Fruit fly (Drosophila melanogaster): ENCODE measurements around the gene chinmo.

chinmo gene

dm6 chr2L:1651053-1651452 is at the start of gene chinmo (continued):
- TF ChIP-seq Rx (GFP tag; IDR thresholded peaks at IDR 0.05) (no peak), CG12219 (GFP tag; optimal IDR thresholded peaks at IDR 0.05) (no peak), HLH4C (GFP tag; IDR thresholded peaks at IDR 0.05; ENCODE audit: partially characterized antibody) (no peak), wdn (GFP tag; IDR thresholded peaks at IDR 0.05) (no peak), CG8765 (GFP tag; IDR thresholded peaks at IDR 0.05) (no peak), schlank (tag; optimal IDR thresholded peaks at IDR 0.05) (no peak), org-1 (GFP tag; optimal IDR thresholded peaks at IDR 0.05) (no peak), Fer3 (tag; optimal IDR thresholded peaks at IDR 0.05) (no peak), CG18619 (GFP tag; optimal IDR thresholded peaks at IDR 0.05) (no peak), CG10959 (GFP tag; IDR thresholded peaks at IDR 0.05) (no peak), slou (GFP tag; optimal IDR thresholded peaks at IDR 0.05) (no peak), CG1024 (GFP tag; IDR thresholded peaks at IDR 0.05) (no peak), CG11696 (GFP tag; IDR thresholded peaks at IDR 0.05) (no peak), E2f2 (GFP tag; IDR thresholded peaks at IDR 0.05) (no peak), CG33557 (GFP tag; optimal IDR thresholded peaks at IDR 0.05) (no peak), stc (GFP tag; IDR thresholded peaks at IDR 0.05) (peak; percentile 57; the same call in 1 of the 2 replicates), CG14860 (GFP tag; IDR thresholded peaks at IDR 0.05; ENCODE audit: partially characterized antibody) (no peak), Ada2b (GFP tag; IDR thresholded peaks at IDR 0.05) (no peak), tio (GFP tag; optimal IDR thresholded peaks at IDR 0.05) (no peak), BEAF-32 (GFP tag; optimal IDR thresholded peaks at IDR 0.05) (no peak), CG17612 (GFP tag; IDR thresholded peaks at IDR 0.05) (no peak), CG6765 (GFP tag; optimal IDR thresholded peaks at IDR 0.05) (no peak), so (GFP tag; IDR thresholded peaks at IDR 0.05) (0 out of 3 replicates have a peak, but pooled peaks have one; percentile 21), CG14965 (GFP tag; optimal IDR thresholded peaks at IDR 0.05; ENCODE audit: borderline replicate concordance) (no peak), nerfin-2 (GFP tag; IDR thresholded peaks at IDR 0.05; ENCODE audit: partially characterized antibody) (peak; percentile 48; the same call in 1 of the 2 replicates), Tbp (GFP tag; optimal IDR thresholded peaks at IDR 0.05) (no peak), CG5180 (GFP tag; optimal IDR thresholded peaks at IDR 0.05) (peak; percentile 17), CG15269 (tag; optimal IDR thresholded peaks at IDR 0.05) (no peak), HmgD (GFP tag; optimal IDR thresholded peaks at IDR 0.05) (peak; percentile 28), fd3F (GFP tag; optimal IDR thresholded peaks at IDR 0.05) (no peak), pnt (GFP tag; optimal IDR thresholded peaks at IDR 0.05) (no peak), Six4 (GFP tag; optimal IDR thresholded peaks at IDR 0.05) (no peak), Taf1 (GFP tag; IDR thresholded peaks at IDR 0.05) (no peak), CG2199 (GFP tag; IDR thresholded peaks at IDR 0.05) (0 out of 3 replicates have a peak, but pooled peaks have one; percentile 38), D19A (tag; optimal IDR thresholded peaks at IDR 0.05) (no peak), Sry-δ (GFP tag; optimal IDR thresholded peaks at IDR 0.05) (no peak), Hr39 (optimal IDR thresholded peaks at IDR 0.05) (no peak), toy (GFP tag; IDR thresholded peaks at IDR 0.05) (no peak), Lhr (GFP tag; optimal IDR thresholded peaks at IDR 0.05) (no peak), CG9727 (GFP tag; optimal IDR thresholded peaks at IDR 0.05) (no peak), CG18262 (tag; optimal IDR thresholded peaks at IDR 0.05) (no peak), nom (GFP tag; optimal IDR thresholded peaks at IDR 0.05) (peak; percentile 55), lbe (GFP tag; optimal IDR thresholded peaks at IDR 0.05) (no peak), kah (GFP tag; optimal IDR thresholded peaks at IDR 0.05) (peak; percentile 26), CG9215 (GFP tag; IDR thresholded peaks at IDR 0.05) (no peak), fd64A (GFP tag; optimal IDR thresholded peaks at IDR 0.05) (no peak), CG14050 (GFP tag; IDR thresholded peaks at IDR 0.05) (no peak; the same call in 2 of the 3 replicates), CG33213 (GFP tag; optimal IDR thresholded peaks at IDR 0.05) (no peak), CG15073 (GFP tag; optimal IDR thresholded peaks at IDR 0.05) (no peak), Vsx1 (GFP tag; optimal IDR thresholded peaks at IDR 0.05) (no peak), Spps (tag; optimal IDR thresholded peaks at IDR 0.05) (no peak), twi (tag; optimal IDR thresholded peaks at IDR 0.05) (no peak)
